Worm (Caenorhabditis elegans) whole organism, L1 larva: ENCODE data around the gene zip-8.
A peak's percentile ranks its signal among the peaks of the same experiment; 100 is the strongest.

Source experiments
- C04F5.9 ChIP-seq: sonication (generic microtip); optimal IDR thresholded peaks from 2 replicates; lab custom pipeline; 2016; ENCODE audit warnings: missing genetic modification characterization, missing compliant biosample characterization
- C16A3.4 ChIP-seq: fragments of 150-350 bp; optimal IDR thresholded peaks from 2 replicates; lab custom pipeline; 2014; ENCODE audit warnings: missing biosample characterization, missing genetic modification characterization
- C34B4.2 ChIP-seq: sonication (generic microtip); optimal IDR thresholded peaks from 2 replicates; lab custom pipeline; 2017; ENCODE audit warnings: mild to moderate bottlenecking, missing genetic modification characterization, missing compliant biosample characterization
- Y116A8C.19 ChIP-seq: sonication (generic microtip); optimal IDR thresholded peaks from 2 replicates; lab custom pipeline; 2016; ENCODE audit warnings: missing compliant biosample characterization, missing genetic modification characterization, borderline replicate concordance
- aha-1 ChIP-seq: fragments of 150-350 bp; optimal IDR thresholded peaks from 2 replicates; lab custom pipeline; 2014; ENCODE audit warnings: missing biosample characterization, missing genetic modification characterization
- alr-1 ChIP-seq: fragments of 200-800 bp; sonication (Bioruptor generic); optimal IDR thresholded peaks from 2 replicates; lab custom pipeline; 2018; ENCODE audit warnings: borderline replicate concordance, mild to moderate bottlenecking, missing genetic modification characterization, missing compliant biosample characterization
- ceh-63 ChIP-seq: fragments of 200-800 bp; sonication (Bioruptor generic); optimal IDR thresholded peaks from 2 replicates; lab custom pipeline; 2018; ENCODE audit warnings: mild to moderate bottlenecking, missing genetic modification characterization, missing compliant biosample characterization
- ceh-8 ChIP-seq: fragments of 200-800 bp; sonication (Bioruptor generic); optimal IDR thresholded peaks from 2 replicates; lab custom pipeline; 2018; ENCODE audit warnings: mild to moderate bottlenecking, missing genetic modification characterization, moderate library complexity, missing compliant biosample characterization
- ceh-82 ChIP-seq, 3 experiments: fragments of 150-350 bp in 1 of 3; sonication (generic microtip) in 2 of 3; optimal IDR thresholded peaks; 2 replicates each; lab custom pipeline; 2014 to 2017; ENCODE audit warnings: missing biosample characterization in 3 of 3, missing genetic modification characterization in 3 of 3
- ceh-90 ChIP-seq: sonication (generic microtip); optimal IDR thresholded peaks from 2 replicates; lab custom pipeline; 2016; ENCODE audit warnings: missing genetic modification characterization, missing compliant biosample characterization
- dpl-1 ChIP-seq, 3 experiments: fragments of 150-350 bp in 2 of 3; sonication (generic microtip) in 1 of 3; optimal IDR thresholded peaks; 2 replicates each; lab custom pipeline; 2014 to 2017; ENCODE audit warnings: missing biosample characterization in 3 of 3, missing genetic modification characterization in 3 of 3, missing genetic modification reagents in 3 of 3
- dsc-1 ChIP-seq: sonication (generic microtip); optimal IDR thresholded peaks from 2 replicates; lab custom pipeline; 2016; ENCODE audit warnings: mild to moderate bottlenecking, missing genetic modification characterization, missing compliant biosample characterization
- efl-3 ChIP-seq: fragments of 200-800 bp; sonication (Bioruptor generic); optimal IDR thresholded peaks from 2 replicates; lab custom pipeline; 2018; ENCODE audit warnings: mild to moderate bottlenecking, missing genetic modification characterization, missing compliant biosample characterization
- egl-13 ChIP-seq: sonication (generic microtip); optimal IDR thresholded peaks from 2 replicates; lab custom pipeline; 2016; ENCODE audit warnings: missing genotype, missing genetic modification reagents, missing genetic modification characterization, missing compliant biosample characterization
- elt-3 ChIP-seq, 6 experiments: fragments of 150-350 bp in 1 of 6; sonication (generic microtip); optimal IDR thresholded peaks; 2 replicates each; lab custom pipeline; 2017 to 2018; ENCODE audit warnings: missing biosample characterization in 6 of 6, missing genetic modification characterization in 6 of 6, inconsistent platforms in 1 of 6
- ets-5 ChIP-seq: fragments of 200-800 bp; sonication (Bioruptor generic); IDR thresholded peaks from 2 replicates; pipeline ENCODE4 v1.3.6; 2022; ENCODE audit warnings: missing genetic modification characterization, missing compliant biosample characterization
- fkh-4 ChIP-seq: sonication (generic microtip); optimal IDR thresholded peaks from 2 replicates; lab custom pipeline; 2016; ENCODE audit warnings: missing compliant biosample characterization, missing genetic modification characterization, borderline replicate concordance
- fkh-8 ChIP-seq: sonication (generic microtip); optimal IDR thresholded peaks from 2 replicates; lab custom pipeline; 2016; ENCODE audit warnings: mild to moderate bottlenecking, missing genetic modification characterization, missing compliant biosample characterization
- fos-1 ChIP-seq: fragments of 150-350 bp; optimal IDR thresholded peaks from 2 replicates; lab custom pipeline; 2014; ENCODE audit warnings: missing biosample characterization, missing genetic modification characterization
- hlh-4 ChIP-seq: sonication (generic microtip); optimal IDR thresholded peaks from 2 replicates; lab custom pipeline; 2016; ENCODE audit warnings: mild to moderate bottlenecking, missing genetic modification characterization, missing compliant biosample characterization
- irx-1 ChIP-seq: sonication (generic microtip); optimal IDR thresholded peaks from 2 replicates; lab custom pipeline; 2016; ENCODE audit warnings: missing genetic modification characterization, missing compliant biosample characterization
- isw-1 ChIP-seq: fragments of 200-800 bp; sonication (Bioruptor generic); IDR thresholded peaks from 2 replicates; pipeline ENCODE4 v1.3.6; 2022; ENCODE audit warnings: missing genetic modification characterization, missing compliant biosample characterization
- jun-1 ChIP-seq: fragments of 150-350 bp; optimal IDR thresholded peaks from 2 replicates; lab custom pipeline; 2014; ENCODE audit warnings: missing biosample characterization, missing genetic modification reagents, missing genetic modification characterization
- lin-14 ChIP-seq: fragments of 200-800 bp; sonication (Bioruptor generic); optimal IDR thresholded peaks from 2 replicates; lab custom pipeline; 2018; ENCODE audit warnings: mild to moderate bottlenecking, missing genetic modification characterization, moderate library complexity, missing compliant biosample characterization
- lin-35 ChIP-seq, 2 experiments: fragments of 150-350 bp; optimal IDR thresholded peaks; 2 replicates each; lab custom pipeline; 2014; ENCODE audit warnings: missing biosample characterization in 2 of 2, missing genetic modification characterization in 2 of 2, missing genetic modification reagents in 2 of 2
- lir-3 ChIP-seq: sonication (generic microtip); optimal IDR thresholded peaks from 2 replicates; lab custom pipeline; 2016; ENCODE audit warnings: mild to moderate bottlenecking, missing genetic modification characterization, moderate library complexity, missing compliant biosample characterization; ENCODE audit not compliant: poor library complexity
- lsy-2 ChIP-seq, 2 experiments: fragments of 150-350 bp; optimal IDR thresholded peaks; 2 replicates each; lab custom pipeline; 2014; ENCODE audit warnings: missing biosample characterization in 2 of 2, missing genetic modification characterization in 2 of 2
- mab-9 ChIP-seq: fragments of 200-800 bp; sonication (Bioruptor generic); IDR thresholded peaks from 2 replicates; pipeline ENCODE4 v1.3.6; 2022; ENCODE audit warnings: missing genetic modification reagents, missing genetic modification characterization, missing compliant biosample characterization
- mdl-1 ChIP-seq, 2 experiments: fragments of 150-350 bp; optimal IDR thresholded peaks; 2 replicates each; lab custom pipeline; 2014 to 2017; ENCODE audit warnings: missing biosample characterization in 2 of 2, missing genetic modification characterization in 2 of 2, inconsistent platforms in 1 of 2
- mef-2 ChIP-seq: fragments of 150-350 bp; optimal IDR thresholded peaks from 2 replicates; lab custom pipeline; 2014; ENCODE audit warnings: missing biosample characterization, missing genetic modification characterization
- nhr-11 ChIP-seq: fragments of 150-350 bp; optimal IDR thresholded peaks from 2 replicates; lab custom pipeline; 2014; ENCODE audit warnings: missing biosample characterization, missing genetic modification characterization
- nhr-19 ChIP-seq: fragments of 200-800 bp; sonication (Bioruptor generic); conservative IDR thresholded peaks from 2 replicates; pipeline ENCODE4 v1.3.6; 2022; ENCODE audit warnings: missing genetic modification characterization, missing compliant biosample characterization
- nhr-28 ChIP-seq: fragments of 150-350 bp; optimal IDR thresholded peaks from 2 replicates; lab custom pipeline; 2014; ENCODE audit warnings: missing biosample characterization, missing genetic modification characterization
- nhr-47 ChIP-seq: sonication (generic microtip); optimal IDR thresholded peaks from 2 replicates; lab custom pipeline; 2016; ENCODE audit warnings: mild to moderate bottlenecking, missing genetic modification characterization, moderate library complexity, missing compliant biosample characterization
- nhr-71 ChIP-seq: sonication (generic microtip); optimal IDR thresholded peaks from 2 replicates; lab custom pipeline; 2016; ENCODE audit warnings: mild to moderate bottlenecking, missing genetic modification characterization, moderate library complexity, missing compliant biosample characterization
- nhr-76 ChIP-seq: sonication (generic microtip); optimal IDR thresholded peaks from 2 replicates; lab custom pipeline; 2017; ENCODE audit warnings: missing biosample characterization, missing genetic modification characterization
- nhr-77 ChIP-seq: fragments of 150-350 bp; optimal IDR thresholded peaks from 2 replicates; lab custom pipeline; 2014; ENCODE audit warnings: missing biosample characterization, missing genetic modification characterization
- nhr-84 ChIP-seq: sonication (generic microtip); optimal IDR thresholded peaks from 2 replicates; lab custom pipeline; 2017; ENCODE audit warnings: missing biosample characterization, missing genetic modification characterization
- nhr-85 ChIP-seq: sonication (generic microtip); peaks from one replicate; lab custom pipeline; 2016; ENCODE audit warnings: missing genetic modification characterization, inconsistent platforms, missing compliant biosample characterization
- pax-3 ChIP-seq: fragments of 200-800 bp; sonication (Bioruptor generic); optimal IDR thresholded peaks from 2 replicates; lab custom pipeline; 2018; ENCODE audit warnings: mild to moderate bottlenecking, missing genetic modification characterization, moderate library complexity, missing compliant biosample characterization
- pqm-1 ChIP-seq: sonication (generic microtip); optimal IDR thresholded peaks from 3 replicates; lab custom pipeline; 2017; ENCODE audit warnings: missing biosample characterization, missing genetic modification characterization
- sup-37 ChIP-seq: fragments of 200-800 bp; sonication (Bioruptor generic); optimal IDR thresholded peaks from 2 replicates; lab custom pipeline; 2018; ENCODE audit warnings: mild to moderate bottlenecking, missing genetic modification characterization, missing compliant biosample characterization
- swsn-7 ChIP-seq: sonication (generic microtip); optimal IDR thresholded peaks from 2 replicates; lab custom pipeline; 2016; ENCODE audit warnings: missing genetic modification characterization, missing compliant biosample characterization
- tbx-2 ChIP-seq: sonication (generic microtip); optimal IDR thresholded peaks from 2 replicates; lab custom pipeline; 2016; ENCODE audit warnings: missing genetic modification characterization, missing compliant biosample characterization
- unc-130 ChIP-seq: fragments of 150-350 bp; optimal IDR thresholded peaks from 2 replicates; lab custom pipeline; 2017; ENCODE audit warnings: missing biosample characterization, missing genetic modification characterization, inconsistent platforms
- unc-30 ChIP-seq: sonication (generic microtip); optimal IDR thresholded peaks from 2 replicates; lab custom pipeline; 2017; ENCODE audit warnings: missing biosample characterization, missing genetic modification characterization
- zag-1 ChIP-seq: fragments of 150-350 bp; optimal IDR thresholded peaks from 2 replicates; lab custom pipeline; 2014; ENCODE audit warnings: missing biosample characterization, missing genetic modification characterization
- ztf-11 ChIP-seq, 2 experiments: sonication (generic microtip); optimal IDR thresholded peaks; 2 replicates each; lab custom pipeline; 2016 to 2017; ENCODE audit warnings: missing genetic modification characterization in 2 of 2, missing biosample characterization in 1 of 2, missing compliant biosample characterization in 1 of 2
- ztf-4 ChIP-seq: fragments of 150-350 bp; optimal IDR thresholded peaks from 2 replicates; lab custom pipeline; 2014; ENCODE audit warnings: missing biosample characterization, missing genetic modification characterization

Gene zip-8

DNA sequence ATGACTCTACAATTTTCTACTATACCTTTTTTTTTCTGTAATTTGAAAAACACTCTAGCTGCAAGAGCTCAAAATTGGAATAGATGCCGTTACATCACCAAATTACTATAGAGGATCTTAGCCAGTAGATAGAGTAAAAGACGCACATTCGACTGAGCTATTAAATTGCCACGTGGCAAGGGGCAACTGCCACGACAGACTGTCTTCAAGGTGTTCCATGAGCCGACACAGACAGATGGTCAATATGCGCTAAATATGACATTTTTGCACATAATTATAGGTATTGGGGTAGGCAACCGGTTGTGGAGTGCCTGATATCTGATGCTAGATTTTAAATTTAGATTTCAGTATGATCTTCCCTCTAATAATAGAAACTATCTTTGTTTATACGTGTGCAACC, 684 bp downstream of the zip-8 start:
- no peak for TF ChIP-seq isw-1
- no peak for TF ChIP-seq unc-130 (tag; lab: Kevin White, UChicago)
- no peak for TF ChIP-seq Y116A8C.19 (tag; lab: Kevin White, UChicago)
- no peak for TF ChIP-seq alr-1
- no peak for TF ChIP-seq lin-14 (GFP tag; lab: Kevin White, UChicago)
- TF ChIP-seq aha-1 (tag; lab: Kevin White, UChicago): no peak
- TF ChIP-seq nhr-19 (GFP tag; lab: Robert Waterston, UW): no peak
- no peak for TF ChIP-seq nhr-84 (tag; lab: Kevin White, UChicago)
- no peak for TF ChIP-seq ceh-82 (tag; optimal IDR thresholded peaks at IDR 0.05; lab: Kevin White, UChicago)
- TF ChIP-seq, all 84 proteins: peak for 0

- TF ChIP-seq jun-1 (tag; lab: Kevin White, UChicago) (no peak), lin-35 (GFP tag; optimal IDR thresholded peaks at IDR 0.05; lab: Kevin White, UChicago) (no peak), lsy-2 (tag; optimal IDR thresholded peaks at IDR 0.05; lab: Kevin White, UChicago) (no peak), elt-3 (tag; optimal IDR thresholded peaks at IDR 0.05; lab: Kevin White, UChicago) (no peak), swsn-7 (tag; lab: Kevin White, UChicago) (no peak), fkh-8 (tag; lab: Kevin White, UChicago) (no peak), C34B4.2 (tag; lab: Kevin White, UChicago) (no peak), fos-1 (tag; lab: Kevin White, UChicago) (no peak), efl-3 (no peak), pqm-1 (tag; lab: Kevin White, UChicago) (no peak)
Measured at ce11 chrIII:6482918-6483317, 4.2 kb downstream of the zip-8 start, which contains the start of gene chtb-2. chtb-2 (plus strand) TSS chrIII:6483218.

DNA sequence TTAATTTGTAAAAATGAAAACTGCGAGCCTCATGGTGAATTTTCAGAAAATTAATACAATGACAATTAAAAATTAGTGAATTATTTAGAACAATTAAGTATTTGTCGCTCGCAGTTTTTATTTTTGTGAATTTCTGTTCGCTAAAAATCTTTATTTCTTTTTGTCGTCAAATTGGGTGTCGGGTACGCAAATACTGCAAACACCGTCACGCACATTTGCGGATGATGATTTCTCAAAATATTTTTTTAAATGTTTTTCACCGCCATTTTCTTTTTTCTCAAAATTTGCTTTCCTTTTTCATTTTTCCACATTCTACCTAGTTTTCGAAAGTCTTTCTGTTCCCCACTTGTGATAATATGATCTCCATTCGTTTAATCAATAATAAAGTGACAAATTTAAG, 10.2 kb downstream of the zip-8 start:
- no peak for TF ChIP-seq mef-2 (tag; lab: Kevin White, UChicago)
- no peak for TF ChIP-seq zag-1 (tag; lab: Kevin White, UChicago)
- no peak for TF ChIP-seq ceh-63 (GFP tag; lab: Kevin White, UChicago)
- no peak for TF ChIP-seq ztf-4 (tag; lab: Kevin White, UChicago)
- peak; percentile 49 for TF ChIP-seq C16A3.4 (tag; lab: Kevin White, UChicago)
- TF ChIP-seq irx-1 (tag; lab: Kevin White, UChicago): no peak
- no peak for TF ChIP-seq nhr-47
- TF ChIP-seq pax-3 (tag; lab: Kevin White, UChicago): no peak
- peak; percentile 54 to 64 for TF ChIP-seq lin-35 (GFP tag; optimal IDR thresholded peaks at IDR 0.05; lab: Kevin White, UChicago)
- TF ChIP-seq fkh-8 (tag; lab: Kevin White, UChicago): peak; percentile 7
- TF ChIP-seq nhr-11 (tag; lab: Kevin White, UChicago): no peak
- TF ChIP-seq mab-9 (GFP tag; lab: Robert Waterston, UW): no peak
- no peak for TF ChIP-seq fkh-4
- peak; percentile 55 for TF ChIP-seq nhr-19 (GFP tag; lab: Robert Waterston, UW)
- TF ChIP-seq nhr-28: no peak
- no peak for TF ChIP-seq efl-3
- TF ChIP-seq lir-3 (tag; lab: Kevin White, UChicago): no peak
- no peak for TF ChIP-seq egl-13 (tag; lab: Kevin White, UChicago)
- no peak for TF ChIP-seq ceh-8 (GFP tag; lab: Kevin White, UChicago)
- no peak for TF ChIP-seq sup-37 (GFP tag; lab: Kevin White, UChicago)
- TF ChIP-seq nhr-85 (tag; lab: Kevin White, UChicago): peak; percentile 79
- no peak for TF ChIP-seq ztf-11 (tag; optimal IDR thresholded peaks at IDR 0.05; lab: Kevin White, UChicago)
- TF ChIP-seq hlh-4: no peak
- TF ChIP-seq dsc-1 (tag; lab: Kevin White, UChicago): peak; percentile 39
- TF ChIP-seq nhr-77 (tag; lab: Kevin White, UChicago): no peak
- peak; percentile 50 for TF ChIP-seq swsn-7 (tag; lab: Kevin White, UChicago)
- TF ChIP-seq elt-3 (tag; optimal IDR thresholded peaks at IDR 0.05; lab: Kevin White, UChicago): no peak
- TF ChIP-seq nhr-76: no peak
- TF ChIP-seq nhr-71: peak; percentile 65
- peak in 1 of 2 experiments; percentile 36 for TF ChIP-seq mdl-1 (tag; optimal IDR thresholded peaks at IDR 0.05; lab: Kevin White, UChicago)
- no peak for TF ChIP-seq unc-30
- no peak for TF ChIP-seq ceh-90 (tag; lab: Kevin White, UChicago)
- TF ChIP-seq lin-14 (GFP tag; lab: Kevin White, UChicago): no peak
- TF ChIP-seq tbx-2 (tag; lab: Kevin White, UChicago): no peak
- TF ChIP-seq dpl-1 (GFP tag; optimal IDR thresholded peaks at IDR 0.05; lab: Kevin White, UChicago): peak; percentile 66 to 74 (median 72)
- no peak for TF ChIP-seq ets-5
- TF ChIP-seq C04F5.9 (tag; lab: Kevin White, UChicago): no peak
